Fruit fly (Drosophila melanogaster) whole organism, embryonic: ENCODE measurements around the gene CG10029.

ENCODE experiments used
- Asciz ChIP-seq: fragments of 200-800 bp; sonication (Bioruptor generic); optimal IDR thresholded peaks from 2 replicates; lab custom pipeline; 2017; ENCODE audit warnings: missing biosample characterization, mild to moderate bottlenecking, missing genetic modification characterization, missing genetic modification reagents
- CG12155 ChIP-seq: fragments of 200-800 bp; sonication (Bioruptor generic); optimal IDR thresholded peaks from 3 replicates; lab custom pipeline; 2016; ENCODE audit warnings: missing biosample characterization, missing genetic modification characterization
- CG13775 ChIP-seq: fragments of 200-800 bp; sonication (Bioruptor generic); optimal IDR thresholded peaks from 3 replicates; lab custom pipeline; 2017; ENCODE audit warnings: missing biosample characterization, mild to moderate bottlenecking, missing genetic modification characterization
- CG13894 ChIP-seq: fragments of 200-800 bp; sonication (Bioruptor generic); optimal IDR thresholded peaks from 3 replicates; lab custom pipeline; 2018; ENCODE audit warnings: missing biosample characterization, mild to moderate bottlenecking, missing genetic modification characterization, moderate library complexity
- CG14050 ChIP-seq: fragments of 200-800 bp; sonication (Bioruptor generic); IDR thresholded peaks from 3 replicates; pipeline ENCODE4 v1.3.6; 2022; ENCODE audit warnings: missing biosample characterization, missing genetic modification characterization
- CG15479 ChIP-seq: fragments of 200-800 bp; sonication (Bioruptor generic); optimal IDR thresholded peaks from 3 replicates; lab custom pipeline; 2019; ENCODE audit warnings: missing biosample characterization, mild to moderate bottlenecking, missing genetic modification characterization, moderate library complexity
- CG15696 ChIP-seq: fragments of 200-800 bp; sonication (Bioruptor generic); optimal IDR thresholded peaks from 2 replicates; lab custom pipeline; 2019; ENCODE audit warnings: missing biosample characterization, mild to moderate bottlenecking, missing genetic modification characterization, moderate library complexity
- CG17328 ChIP-seq: fragments of 200-800 bp; sonication (Bioruptor generic); IDR thresholded peaks from 2 replicates; pipeline ENCODE4 v1.3.6; 2022; ENCODE audit warnings: missing biosample characterization, missing genetic modification characterization
- CG17829 ChIP-seq: fragments of 200-800 bp; optimal IDR thresholded peaks from 2 replicates; lab custom pipeline; 2019; ENCODE audit warnings: missing biosample characterization, mild to moderate bottlenecking, missing genetic modification characterization, moderate library complexity
- CG30403 ChIP-seq: fragments of 200-800 bp; sonication (Bioruptor generic); optimal IDR thresholded peaks from 3 replicates; lab custom pipeline; 2016; ENCODE audit warnings: missing biosample characterization, missing genetic modification characterization
- CG32532 ChIP-seq: fragments of 200-800 bp; sonication (Bioruptor generic); IDR thresholded peaks from 2 replicates; pipeline ENCODE4 v1.3.6; 2022; ENCODE audit warnings: missing biosample characterization, missing genetic modification characterization
- CG32772 ChIP-seq: fragments of 200-800 bp; sonication (Bioruptor generic); IDR thresholded peaks from 2 replicates; pipeline ENCODE4 v1.3.6; 2022; ENCODE audit warnings: missing biosample characterization, missing genetic modification characterization
- CG3281 ChIP-seq: fragments of 200-800 bp; sonication (Bioruptor generic); optimal IDR thresholded peaks from 3 replicates; lab custom pipeline; 2017; ENCODE audit warnings: missing biosample characterization, mild to moderate bottlenecking, missing genetic modification characterization
- CG3838 ChIP-seq: fragments of 200-800 bp; sonication (Bioruptor generic); optimal IDR thresholded peaks from 3 replicates; lab custom pipeline; 2016; ENCODE audit warnings: missing biosample characterization, missing genetic modification characterization
- CG8765 ChIP-seq: fragments of 200-800 bp; sonication (Bioruptor generic); IDR thresholded peaks from 2 replicates; pipeline ENCODE4 v1.3.6; 2022; ENCODE audit warnings: missing biosample characterization, missing genetic modification characterization
- CG9437 ChIP-seq: fragments of 200-800 bp; sonication (Bioruptor generic); optimal IDR thresholded peaks from 2 replicates; lab custom pipeline; 2018; ENCODE audit warnings: missing biosample characterization, mild to moderate bottlenecking, missing genetic modification characterization
- CG9727 ChIP-seq: fragments of 200-800 bp; sonication (Bioruptor generic); optimal IDR thresholded peaks from 3 replicates; lab custom pipeline; 2017; ENCODE audit warnings: missing biosample characterization, mild to moderate bottlenecking, missing genetic modification characterization
- CTCF ChIP-seq: fragments of 200-800 bp; sonication (Bioruptor generic); optimal IDR thresholded peaks from 2 replicates; lab custom pipeline; 2017; ENCODE audit warnings: missing biosample characterization, mild to moderate bottlenecking, missing genetic modification characterization, moderate library complexity
- Dll ChIP-seq: fragments of 200-800 bp; sonication (Bioruptor generic); IDR thresholded peaks from 4 replicates; pipeline ENCODE4 v1.3.6; 2022; ENCODE audit warnings: missing biosample characterization, missing genetic modification characterization; ENCODE audit not compliant: partially characterized antibody
- Fer1 ChIP-seq: fragments of 200-800 bp; sonication (Bioruptor generic); optimal IDR thresholded peaks from 2 replicates; lab custom pipeline; 2017; ENCODE audit warnings: missing biosample characterization, mild to moderate bottlenecking, missing genetic modification characterization
- HHEX ChIP-seq: fragments of 200-800 bp; sonication (Bioruptor generic); optimal IDR thresholded peaks from 3 replicates; lab custom pipeline; 2017; ENCODE audit warnings: missing biosample characterization, mild to moderate bottlenecking, missing genetic modification characterization, missing genetic modification reagents
- HLH54F ChIP-seq: fragments of 200-800 bp; sonication (Bioruptor generic); optimal IDR thresholded peaks from 3 replicates; lab custom pipeline; 2016; ENCODE audit warnings: missing biosample characterization, missing genetic modification characterization
- Hsf ChIP-seq: fragments of 200-800 bp; sonication (Bioruptor generic); optimal IDR thresholded peaks from 3 replicates; lab custom pipeline; 2016; ENCODE audit warnings: missing biosample characterization, missing genetic modification characterization
- Jarid2 ChIP-seq: fragments of 200-800 bp; sonication (Bioruptor generic); optimal IDR thresholded peaks from 3 replicates; lab custom pipeline; 2017; ENCODE audit warnings: mild to moderate bottlenecking, missing biosample characterization, missing genetic modification reagents, missing genetic modification characterization
- Mrtf ChIP-seq: fragments of 200-800 bp; sonication (Bioruptor generic); IDR thresholded peaks from 3 replicates; pipeline ENCODE4 v1.3.6; 2022; ENCODE audit warnings: missing biosample characterization, missing genetic modification characterization
- Myb ChIP-seq: fragments of 200-800 bp; sonication (Bioruptor generic); optimal IDR thresholded peaks from 2 replicates; lab custom pipeline; 2016; ENCODE audit warnings: missing biosample characterization, missing genetic modification characterization
- NK7.1 ChIP-seq: fragments of 200-800 bp; sonication (Bioruptor generic); optimal IDR thresholded peaks from 3 replicates; lab custom pipeline; 2016; ENCODE audit warnings: missing biosample characterization, missing genetic modification characterization
- Nf-YA ChIP-seq: fragments of 200-800 bp; sonication (Bioruptor generic); IDR thresholded peaks from 2 replicates; pipeline ENCODE4 v1.3.6; 2022; ENCODE audit warnings: missing biosample characterization, missing genetic modification characterization
- bab2 ChIP-seq: fragments of 200-800 bp; sonication (Bioruptor generic); optimal IDR thresholded peaks from 2 replicates; lab custom pipeline; 2016; ENCODE audit warnings: missing biosample characterization, missing genetic modification characterization
- bbx ChIP-seq: fragments of 200-800 bp; sonication (Bioruptor generic); IDR thresholded peaks from 2 replicates; pipeline ENCODE4 v1.3.6; 2022; ENCODE audit warnings: missing biosample characterization, missing genetic modification characterization; ENCODE audit not compliant: partially characterized antibody
- bsh ChIP-seq, 2 experiments: fragments of 200-800 bp; sonication (Bioruptor generic); optimal IDR thresholded peaks; 2 replicates each; lab custom pipeline; 2017 to 2018; ENCODE audit warnings: mild to moderate bottlenecking in 2 of 2, missing biosample characterization in 2 of 2, missing genetic modification characterization in 2 of 2, moderate library complexity in 1 of 2
- crc ChIP-seq: fragments of 200-800 bp; sonication (Bioruptor generic); optimal IDR thresholded peaks from 2 replicates; lab custom pipeline; 2016; ENCODE audit warnings: missing biosample characterization, missing genetic modification characterization
- dan ChIP-seq: fragments of 200-800 bp; sonication (Bioruptor generic); IDR thresholded peaks from 2 replicates; pipeline ENCODE4 v1.3.6; 2022; ENCODE audit warnings: missing biosample characterization, missing genetic modification characterization
- eyg ChIP-seq: fragments of 200-800 bp; sonication (Bioruptor generic); optimal IDR thresholded peaks from 3 replicates; lab custom pipeline; 2016; ENCODE audit warnings: missing biosample characterization, missing genetic modification characterization
- gce ChIP-seq: fragments of 200-800 bp; sonication (Bioruptor generic); IDR thresholded peaks from 3 replicates; pipeline ENCODE4 v1.3.6; 2022; ENCODE audit warnings: missing biosample characterization, missing genetic modification characterization
- grn ChIP-seq: fragments of 200-800 bp; sonication (Bioruptor generic); optimal IDR thresholded peaks from 3 replicates; lab custom pipeline; 2017; ENCODE audit warnings: missing biosample characterization, missing genetic modification characterization
- kni ChIP-seq: fragments of 200-800 bp; sonication (Bioruptor generic); optimal IDR thresholded peaks from 3 replicates; lab custom pipeline; 2017; ENCODE audit warnings: mild to moderate bottlenecking, missing biosample characterization, missing genetic modification reagents, missing genetic modification characterization
- lab ChIP-seq: fragments of 200-800 bp; sonication (Bioruptor generic); optimal IDR thresholded peaks from 3 replicates; lab custom pipeline; 2017; ENCODE audit warnings: missing biosample characterization, missing genetic modification characterization, mild to moderate bottlenecking, moderate library complexity, missing genetic modification reagents
- sens ChIP-seq: fragments of 200-800 bp; sonication (Bioruptor generic); peaks from one replicate; lab custom pipeline; 2016; ENCODE audit warnings: missing biosample characterization, missing genetic modification characterization
- sisA ChIP-seq: fragments of 200-800 bp; sonication (Bioruptor generic); IDR thresholded peaks from 2 replicates; pipeline ENCODE4 v1.3.6; 2022; ENCODE audit warnings: missing biosample characterization, missing genetic modification characterization
- slou ChIP-seq: fragments of 200-800 bp; sonication (Bioruptor generic); optimal IDR thresholded peaks from 3 replicates; lab custom pipeline; 2016; ENCODE audit warnings: missing biosample characterization, missing genetic modification characterization
- ttk ChIP-seq: fragments of 200-800 bp; sonication (Bioruptor generic); IDR thresholded peaks from 2 replicates; pipeline ENCODE4 v2.1.2; 2022; ENCODE audit warnings: missing biosample characterization, missing genetic modification characterization

CG10029 gene

DNA sequence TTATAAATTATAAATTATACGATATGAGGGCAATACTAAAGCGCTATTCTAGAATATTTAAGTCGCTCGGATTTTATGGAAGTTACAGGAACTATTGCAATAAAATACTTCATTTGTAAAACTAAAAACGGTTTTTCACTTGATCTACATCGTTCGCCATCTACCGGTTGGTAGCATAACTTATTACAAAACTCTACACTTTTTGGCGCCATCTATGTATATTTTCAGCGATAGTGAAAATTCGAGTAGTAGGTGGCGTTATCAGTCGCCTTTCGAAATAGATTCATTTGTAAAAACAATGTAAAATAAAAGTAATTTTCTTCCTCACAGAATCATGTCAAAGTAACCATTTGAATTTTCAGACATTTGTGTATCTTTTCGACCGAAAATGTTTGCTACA lies 29.4 kb upstream of the CG10029 start, which contains the start of gene nxf4 (continued):
- TF ChIP-seq CG12155 (GFP tag; lab: Kevin White, UChicago), result peak; percentile 68
- 0 out of 3 replicates have a peak, but pooled peaks have one; percentile 49 for TF ChIP-seq gce
- no peak for TF ChIP-seq Dll (GFP tag; lab: Robert Waterston, UW)
- TF ChIP-seq HLH54F, result peak; percentile 68
- peak; percentile 22 for TF ChIP-seq Jarid2 (GFP tag; lab: Kevin White, UChicago)
- peak; percentile 34 for TF ChIP-seq CG13894 (tag; lab: Kevin White, UChicago)
- TF ChIP-seq CG3838 (GFP tag; lab: Kevin White, UChicago), result no peak
- TF ChIP-seq CG14050 (GFP tag; lab: Robert Waterston, UW), result peak; percentile 46; the same call in 2 of the 3 replicates
- TF ChIP-seq Asciz (GFP tag; lab: Kevin White, UChicago), result no peak
- TF ChIP-seq Nf-YA (GFP tag; lab: Robert Waterston, UW), result peak; percentile 56
- TF ChIP-seq dan (GFP tag; lab: Robert Waterston, UW), result no peak
- peak; percentile 61; the same call in 2 of the 3 replicates for TF ChIP-seq Mrtf (GFP tag; lab: Robert Waterston, UW)
- TF ChIP-seq Myb (GFP tag; lab: Kevin White, UChicago), result peak; percentile 78
- peak; percentile 75 for TF ChIP-seq CG17829 (tag; lab: Kevin White, UChicago)
- peak; percentile 62 for TF ChIP-seq CG32772 (GFP tag; lab: Robert Waterston, UW)
- peak in 1 of 2 experiments; percentile 65 for TF ChIP-seq bsh (GFP tag; optimal IDR thresholded peaks at IDR 0.05; lab: Kevin White, UChicago)
- TF ChIP-seq Hsf (GFP tag; lab: Kevin White, UChicago), result peak; percentile 86
- TF ChIP-seq lab (GFP tag; lab: Kevin White, UChicago), result peak; percentile 48
- TF ChIP-seq slou, result peak; percentile 64
- peak; percentile 51 for TF ChIP-seq crc (GFP tag; lab: Kevin White, UChicago)
- peak; percentile 41 for TF ChIP-seq CG3281 (GFP tag; lab: Kevin White, UChicago)
- TF ChIP-seq sisA (GFP tag; lab: Robert Waterston, UW), result peak; percentile 83
- TF ChIP-seq CG8765 (GFP tag; lab: Robert Waterston, UW), result peak; percentile 56; the same call in 1 of the 2 replicates
- TF ChIP-seq bbx, result no peak
- TF ChIP-seq CG32532 (GFP tag; lab: Robert Waterston, UW), result peak; percentile 84
- TF ChIP-seq kni (GFP tag; lab: Kevin White, UChicago), result no peak
- no peak for TF ChIP-seq NK7.1 (GFP tag; lab: Kevin White, UChicago)
- TF ChIP-seq CG13775 (GFP tag; lab: Kevin White, UChicago), result peak; percentile 83
- TF ChIP-seq CG30403 (GFP tag; lab: Kevin White, UChicago), result peak; percentile 84
- TF ChIP-seq grn, result peak; percentile 10
- TF ChIP-seq HHEX (GFP tag; lab: Kevin White, UChicago), result peak; percentile 44
- peak; percentile 98 for TF ChIP-seq CTCF (GFP tag; lab: Kevin White, UChicago)
- TF ChIP-seq eyg (GFP tag; lab: Kevin White, UChicago), result peak; percentile 40
- TF ChIP-seq bab2 (GFP tag; lab: Kevin White, UChicago), result peak; percentile 81
- TF ChIP-seq CG9727 (GFP tag; lab: Kevin White, UChicago), result peak; percentile 52
- peak; percentile 92 for TF ChIP-seq sens (GFP tag; lab: Kevin White, UChicago)
- TF ChIP-seq CG9437 (GFP tag; lab: Kevin White, UChicago), result peak; percentile 12
- peak; percentile 84 for TF ChIP-seq CG15696 (tag; lab: Kevin White, UChicago)
- peak; percentile 56 for TF ChIP-seq CG17328 (GFP tag; lab: Robert Waterston, UW)
- TF ChIP-seq Fer1 (GFP tag; lab: Kevin White, UChicago), result no peak
- TF ChIP-seq CG15479, result no peak
- peak; percentile 59; the same call in 1 of the 2 replicates for TF ChIP-seq ttk (GFP tag; lab: Robert Waterston, UW)
